Worm (Caenorhabditis elegans): ENCODE measurements around the gene vit-1.

Gene vit-1

ce11 chrX:7703863-7704262 lies 23.8 kb upstream of the vit-1 start:
- TF ChIP-seq aly-1 (tag; optimal IDR thresholded peaks at IDR 0.05) (no peak), scrt-1 (GFP tag; IDR thresholded peaks at IDR 0.05) (no peak), ets-7 (tag; optimal IDR thresholded peaks at IDR 0.05) (no peak), hnd-1 (tag; optimal IDR thresholded peaks at IDR 0.05) (no peak)

ce11 chrX:7707031-7707430 lies 20.7 kb upstream of the vit-1 start, which contains the start of gene kvs-1:
kvs-1 (minus strand) TSS chrX:7707131.
- TF ChIP-seq hmg-4 (GFP tag; optimal IDR thresholded peaks at IDR 0.05) = no peak

ce11 chrX:7710187-7710586 lies 17.5 kb upstream of the vit-1 start:
- TF ChIP-seq hmg-4 (GFP tag; optimal IDR thresholded peaks at IDR 0.05) (no peak), F13C5.2 (tag; optimal IDR thresholded peaks at IDR 0.05) (no peak), B0310.2 (tag; optimal IDR thresholded peaks at IDR 0.05) (peak; percentile 37), pes-1 (GFP tag; IDR thresholded peaks at IDR 0.05) (no peak; the same call in 1 of the 2 replicates)

- TF ChIP-seq hnd-1 (tag; optimal IDR thresholded peaks at IDR 0.05) = no peak
- TF ChIP-seq B0310.2 (tag; optimal IDR thresholded peaks at IDR 0.05) = no peak
- no peak for TF ChIP-seq ama-1 (optimal IDR thresholded peaks at IDR 0.05)
- no peak for TF ChIP-seq tbx-37 (GFP tag; conservative IDR thresholded peaks at IDR 0.05)
- no peak for TF ChIP-seq ets-7 (tag; optimal IDR thresholded peaks at IDR 0.05)
- no peak for TF ChIP-seq scrt-1 (GFP tag; IDR thresholded peaks at IDR 0.05)
- no peak for TF ChIP-seq ceh-13 (GFP tag; optimal IDR thresholded peaks at IDR 0.05)
- no peak for TF ChIP-seq hmbx-1 (tag; optimal IDR thresholded peaks at IDR 0.05)
- TF ChIP-seq sea-1 (GFP tag; conservative IDR thresholded peaks at IDR 0.05) = no peak
- TF ChIP-seq tbx-11 (GFP tag; IDR thresholded peaks at IDR 0.05) = no peak
- no peak for TF ChIP-seq hmg-4 (GFP tag; optimal IDR thresholded peaks at IDR 0.05)
- TF ChIP-seq tra-4 (tag; optimal IDR thresholded peaks at IDR 0.05) = no peak
- no peak for TF ChIP-seq F13C5.2 (tag; optimal IDR thresholded peaks at IDR 0.05)
- TF ChIP-seq aly-1 (tag; optimal IDR thresholded peaks at IDR 0.05) = no peak
- TF ChIP-seq pes-1 (GFP tag; IDR thresholded peaks at IDR 0.05) = no peak
- no peak for TF ChIP-seq ceh-36 (tag; optimal IDR thresholded peaks at IDR 0.05)
Measured at ce11 chrX:7710643-7711042, 17.0 kb upstream of the vit-1 start, which contains the start of gene K09F5.4. K09F5.4 (minus strand) TSS chrX:7710743.

- TF ChIP-seq hmg-4 (GFP tag; optimal IDR thresholded peaks at IDR 0.05) (peak; percentile 72), ceh-36 (tag; optimal IDR thresholded peaks at IDR 0.05) (no peak)
Measured at ce11 chrX:7712887-7713286, 14.8 kb upstream of the vit-1 start.

- TF ChIP-seq flt-1 (GFP tag; IDR thresholded peaks at IDR 0.05) (no peak), aly-1 (tag; optimal IDR thresholded peaks at IDR 0.05) (no peak), B0310.2 (tag; optimal IDR thresholded peaks at IDR 0.05) (no peak), ceh-36 (tag; optimal IDR thresholded peaks at IDR 0.05) (no peak), tbx-37 (GFP tag; conservative IDR thresholded peaks at IDR 0.05) (no peak), pes-1 (GFP tag; IDR thresholded peaks at IDR 0.05) (no peak), scrt-1 (GFP tag; IDR thresholded peaks at IDR 0.05) (no peak), ets-7 (tag; optimal IDR thresholded peaks at IDR 0.05) (no peak), hnd-1 (tag; optimal IDR thresholded peaks at IDR 0.05) (no peak), sea-1 (GFP tag; conservative IDR thresholded peaks at IDR 0.05) (no peak), hmbx-1 (tag; optimal IDR thresholded peaks at IDR 0.05) (no peak), tra-4 (tag; optimal IDR thresholded peaks at IDR 0.05) (no peak), ama-1 (optimal IDR thresholded peaks at IDR 0.05) (no peak), ceh-13 (GFP tag; optimal IDR thresholded peaks at IDR 0.05) (no peak)
Measured at ce11 chrX:7715463-7715862, 12.2 kb upstream of the vit-1 start.

- TF ChIP-seq scrt-1 (GFP tag; IDR thresholded peaks at IDR 0.05) = no peak
- peak; percentile 23 for TF ChIP-seq aly-1 (tag; optimal IDR thresholded peaks at IDR 0.05)
Measured at ce11 chrX:7718972-7719371, 8.7 kb upstream of the vit-1 start, which contains the start of gene K09F5.6. K09F5.6 (plus strand) TSS chrX:7719272.

ce11 chrX:7720565-7720964 lies 7.1 kb upstream of the vit-1 start:
- TF ChIP-seq hmbx-1 (tag; optimal IDR thresholded peaks at IDR 0.05) (no peak), scrt-1 (GFP tag; IDR thresholded peaks at IDR 0.05) (no peak), tbx-37 (GFP tag; conservative IDR thresholded peaks at IDR 0.05) (no peak), sea-1 (GFP tag; conservative IDR thresholded peaks at IDR 0.05) (no peak), ets-7 (tag; optimal IDR thresholded peaks at IDR 0.05) (no peak), ceh-13 (GFP tag; optimal IDR thresholded peaks at IDR 0.05) (no peak), tra-4 (tag; optimal IDR thresholded peaks at IDR 0.05) (no peak), F13C5.2 (tag; optimal IDR thresholded peaks at IDR 0.05) (no peak), flt-1 (GFP tag; IDR thresholded peaks at IDR 0.05) (no peak), pes-1 (GFP tag; IDR thresholded peaks at IDR 0.05) (no peak), hnd-1 (tag; optimal IDR thresholded peaks at IDR 0.05) (no peak), ceh-36 (tag; optimal IDR thresholded peaks at IDR 0.05) (no peak), B0310.2 (tag; optimal IDR thresholded peaks at IDR 0.05) (no peak), aly-1 (tag; optimal IDR thresholded peaks at IDR 0.05) (no peak), hmg-4 (GFP tag; optimal IDR thresholded peaks at IDR 0.05) (no peak), tbx-11 (GFP tag; IDR thresholded peaks at IDR 0.05) (no peak), ama-1 (optimal IDR thresholded peaks at IDR 0.05) (no peak)

- TF ChIP-seq aly-1 (tag; optimal IDR thresholded peaks at IDR 0.05) = no peak
- TF ChIP-seq hmbx-1 (tag; optimal IDR thresholded peaks at IDR 0.05) = no peak
- no peak for TF ChIP-seq F13C5.2 (tag; optimal IDR thresholded peaks at IDR 0.05)
- TF ChIP-seq ets-7 (tag; optimal IDR thresholded peaks at IDR 0.05) = no peak
- no peak for TF ChIP-seq tra-4 (tag; optimal IDR thresholded peaks at IDR 0.05)
- no peak for TF ChIP-seq tbx-37 (GFP tag; conservative IDR thresholded peaks at IDR 0.05)
- TF ChIP-seq scrt-1 (GFP tag; IDR thresholded peaks at IDR 0.05) = no peak
- no peak for TF ChIP-seq pes-1 (GFP tag; IDR thresholded peaks at IDR 0.05)
- no peak for TF ChIP-seq tbx-11 (GFP tag; IDR thresholded peaks at IDR 0.05)
- TF ChIP-seq B0310.2 (tag; optimal IDR thresholded peaks at IDR 0.05) = no peak
- no peak for TF ChIP-seq ceh-13 (GFP tag; optimal IDR thresholded peaks at IDR 0.05)
- no peak for TF ChIP-seq ama-1 (optimal IDR thresholded peaks at IDR 0.05)
- TF ChIP-seq hmg-4 (GFP tag; optimal IDR thresholded peaks at IDR 0.05) = no peak
- TF ChIP-seq flt-1 (GFP tag; IDR thresholded peaks at IDR 0.05) = no peak
- TF ChIP-seq hnd-1 (tag; optimal IDR thresholded peaks at IDR 0.05) = no peak
Measured at ce11 chrX:7724099-7724498, 3.6 kb upstream of the vit-1 start.

Measured in whole organism, early embryonic.